Fruit fly (Drosophila melanogaster) whole organism, adult: ENCODE measurements around the gene CG9514.

Experiments
- CG11617 ChIP-seq: fragments of 200-800 bp; sonication (Bioruptor generic); optimal IDR thresholded peaks from 2 replicates; lab custom pipeline; 2017; ENCODE audit warnings: mild to moderate bottlenecking, missing biosample characterization, missing genetic modification reagents, missing genetic modification characterization
- CG12768 ChIP-seq: fragments of 200-800 bp; sonication (Bioruptor generic); optimal IDR thresholded peaks from 2 replicates; lab custom pipeline; 2017; ENCODE audit warnings: missing biosample characterization, missing genetic modification characterization, mild to moderate bottlenecking, moderate library complexity, missing genetic modification reagents
- CG7045 ChIP-seq: fragments of 200-800 bp; sonication (Bioruptor generic); optimal IDR thresholded peaks from 2 replicates; lab custom pipeline; 2017; ENCODE audit warnings: missing biosample characterization, mild to moderate bottlenecking, missing genetic modification characterization
- CG7101 ChIP-seq: fragments of 200-800 bp; sonication (Bioruptor generic); optimal IDR thresholded peaks from 2 replicates; lab custom pipeline; 2018; ENCODE audit warnings: missing biosample characterization, mild to moderate bottlenecking, missing genetic modification characterization, moderate library complexity
- Clk ChIP-seq: fragments of 200-800 bp; sonication (Bioruptor generic); optimal IDR thresholded peaks from 2 replicates; lab custom pipeline; 2017; ENCODE audit warnings: missing biosample characterization, missing genetic modification characterization
- Crg-1 ChIP-seq: fragments of 200-800 bp; sonication (Bioruptor generic); optimal IDR thresholded peaks from 2 replicates; lab custom pipeline; 2016; ENCODE audit warnings: missing biosample characterization, missing genetic modification characterization
- Hr96 ChIP-seq: fragments of 200-800 bp; sonication (Bioruptor generic); optimal IDR thresholded peaks from 2 replicates; lab custom pipeline; 2016; ENCODE audit warnings: missing biosample characterization, missing genetic modification characterization
- Mnt ChIP-seq: fragments of 200-800 bp; sonication (Bioruptor generic); optimal IDR thresholded peaks from 2 replicates; lab custom pipeline; 2016; ENCODE audit warnings: missing biosample characterization, mild to moderate bottlenecking, missing genetic modification characterization
- kay ChIP-seq: fragments of 200-800 bp; sonication (Bioruptor generic); peaks from one replicate; lab custom pipeline; 2016; ENCODE audit warnings: missing biosample characterization, missing genetic modification characterization, borderline replicate concordance
- ovo ChIP-seq: fragments of 200-800 bp; sonication (Bioruptor generic); optimal IDR thresholded peaks from 2 replicates; lab custom pipeline; 2016; ENCODE audit warnings: missing biosample characterization, missing genetic modification characterization
- tj ChIP-seq: fragments of 200-800 bp; sonication (Bioruptor generic); optimal IDR thresholded peaks from 3 replicates; lab custom pipeline; 2017; ENCODE audit warnings: missing biosample characterization, mild to moderate bottlenecking, missing genetic modification characterization, moderate library complexity
- toe ChIP-seq: fragments of 200-800 bp; sonication (Bioruptor generic); optimal IDR thresholded peaks from 2 replicates; lab custom pipeline; 2016; ENCODE audit warnings: missing biosample characterization, missing genetic modification characterization

- no peak for TF ChIP-seq CG11617 (GFP tag; lab: Kevin White, UChicago)
- peak; percentile 1 for TF ChIP-seq kay (GFP tag; lab: Kevin White, UChicago)
- no peak for TF ChIP-seq CG12768
- peak; percentile 1 for TF ChIP-seq Mnt
- TF ChIP-seq tj = no peak
- TF ChIP-seq Clk = no peak
- no peak for TF ChIP-seq CG7045
- no peak for TF ChIP-seq toe (GFP tag; lab: Kevin White, UChicago)
- TF ChIP-seq Hr96 (GFP tag; lab: Kevin White, UChicago) = peak; percentile 25
- TF ChIP-seq CG7101 (tag; lab: Kevin White, UChicago) = no peak
- TF ChIP-seq ovo (GFP tag; lab: Kevin White, UChicago) = peak; percentile 11
- no peak for TF ChIP-seq Crg-1 (GFP tag; lab: Kevin White, UChicago)
These were observed 8.9 kb upstream of the CG9514 start, which contains the start of gene CG9512 for dm6 chrX:14905499-14906044.
